Worm (Caenorhabditis elegans): Measurements from ENCODE around the gene C53C11.2.

- TF ChIP-seq ama-1 (optimal IDR thresholded peaks at IDR 0.05), result no peak
- TF ChIP-seq nhr-77 (tag; optimal IDR thresholded peaks at IDR 0.05), result no peak
- no peak for TF ChIP-seq nhr-10 (tag; optimal IDR thresholded peaks at IDR 0.05)
- TF ChIP-seq fos-1 (tag; optimal IDR thresholded peaks at IDR 0.05), result no peak
- TF ChIP-seq ztf-11 (tag; optimal IDR thresholded peaks at IDR 0.05), result no peak
- TF ChIP-seq zag-1 (tag; optimal IDR thresholded peaks at IDR 0.05), result no peak
- no peak for TF ChIP-seq ZK546.5 (tag; optimal IDR thresholded peaks at IDR 0.05)
- no peak for TF ChIP-seq snpc-4 (tag; optimal IDR thresholded peaks at IDR 0.05)
- no peak for TF ChIP-seq lsy-2 (tag; optimal IDR thresholded peaks at IDR 0.05)
- no peak for TF ChIP-seq unc-62 (GFP tag; optimal IDR thresholded peaks at IDR 0.05)
- TF ChIP-seq nhr-237 (tag; optimal IDR thresholded peaks at IDR 0.05), result no peak
Measured at ce11 chrX:17294019-17294418, 42.4 kb upstream of the C53C11.2 start.

Measured in whole organism, L2 larva.